Worm (Caenorhabditis elegans) whole organism, late embryonic: ENCODE measurements around the gene srsx-31.

Experiments used
- C08G9.2 ChIP-seq: sonication (generic microtip); optimal IDR thresholded peaks from 2 replicates; lab custom pipeline; 2016; ENCODE audit warnings: mild to moderate bottlenecking, missing genetic modification characterization, moderate library complexity, missing compliant biosample characterization
- F13H6.1 ChIP-seq: sonication (generic microtip); optimal IDR thresholded peaks from 2 replicates; lab custom pipeline; 2016; ENCODE audit warnings: missing genetic modification characterization, missing compliant biosample characterization
- K02D7.2 ChIP-seq: sonication (generic microtip); optimal IDR thresholded peaks from 2 replicates; lab custom pipeline; 2017; ENCODE audit warnings: mild to moderate bottlenecking, missing genetic modification characterization, missing compliant biosample characterization
- K09A11.1 ChIP-seq: sonication (generic microtip); optimal IDR thresholded peaks from 2 replicates; lab custom pipeline; 2017; ENCODE audit warnings: antibody characterized with exemption, mild to moderate bottlenecking, missing genetic modification characterization, missing compliant biosample characterization; ENCODE audit not compliant: insufficient read depth
- T23F11.4 ChIP-seq: fragments of 200-800 bp; sonication (Bioruptor generic); optimal IDR thresholded peaks from 2 replicates; lab custom pipeline; 2018; ENCODE audit warnings: mild to moderate bottlenecking, missing genetic modification characterization, missing compliant biosample characterization
- ama-1 ChIP-seq: fragments of 150-350 bp; optimal IDR thresholded peaks from 2 replicates; lab custom pipeline; 2014
- ceh-14 ChIP-seq: sonication (generic microtip); optimal IDR thresholded peaks from 2 replicates; lab custom pipeline; 2016; ENCODE audit warnings: missing genotype, missing genetic modification characterization, missing compliant biosample characterization
- ceh-18 ChIP-seq: sonication (generic microtip); optimal IDR thresholded peaks from 2 replicates; lab custom pipeline; 2016; ENCODE audit warnings: missing genetic modification characterization, missing compliant biosample characterization
- ceh-19 ChIP-seq: fragments of 200-800 bp; sonication (Bioruptor generic); optimal IDR thresholded peaks from 2 replicates; lab custom pipeline; 2018; ENCODE audit warnings: mild to moderate bottlenecking, missing genetic modification characterization, missing compliant biosample characterization
- ceh-30 ChIP-seq: fragments of 150-350 bp; optimal IDR thresholded peaks from 2 replicates; lab custom pipeline; 2014; ENCODE audit warnings: missing biosample characterization, missing genetic modification characterization
- ceh-31 ChIP-seq: sonication (generic microtip); optimal IDR thresholded peaks from 2 replicates; lab custom pipeline; 2016; ENCODE audit warnings: missing genetic modification characterization, missing compliant biosample characterization
- ceh-34 ChIP-seq: sonication (generic microtip); optimal IDR thresholded peaks from 2 replicates; lab custom pipeline; 2016; ENCODE audit warnings: mild to moderate bottlenecking, missing genetic modification characterization, missing compliant biosample characterization
- ceh-45 ChIP-seq: fragments of 200-800 bp; sonication (Bioruptor generic); IDR thresholded peaks from 2 replicates; pipeline ENCODE4 v1.3.6; 2022; ENCODE audit warnings: missing genetic modification reagents, missing genetic modification characterization, missing compliant biosample characterization
- ceh-48 ChIP-seq: sonication (generic microtip); optimal IDR thresholded peaks from 2 replicates; lab custom pipeline; 2016; ENCODE audit warnings: missing genetic modification characterization, inconsistent platforms, missing compliant biosample characterization
- ceh-9 ChIP-seq: sonication (generic microtip); optimal IDR thresholded peaks from 2 replicates; lab custom pipeline; 2016; ENCODE audit warnings: mild to moderate bottlenecking, missing genetic modification characterization, inconsistent platforms, missing compliant biosample characterization
- dve-1 ChIP-seq: sonication (generic microtip); optimal IDR thresholded peaks from 2 replicates; lab custom pipeline; 2017; ENCODE audit warnings: antibody characterized with exemption, mild to moderate bottlenecking, missing genetic modification characterization, missing compliant biosample characterization
- elt-2 ChIP-seq: sonication (generic microtip); optimal IDR thresholded peaks from 2 replicates; lab custom pipeline; 2016; ENCODE audit warnings: missing genetic modification reagents, missing genetic modification characterization, missing compliant biosample characterization
- elt-4 ChIP-seq: sonication (generic microtip); optimal IDR thresholded peaks from 2 replicates; lab custom pipeline; 2016; ENCODE audit warnings: missing genetic modification characterization, missing compliant biosample characterization
- ets-4 ChIP-seq: sonication (generic microtip); optimal IDR thresholded peaks from 2 replicates; lab custom pipeline; 2016; ENCODE audit warnings: missing genetic modification characterization, missing compliant biosample characterization
- fax-1 ChIP-seq: sonication (generic microtip); optimal IDR thresholded peaks from 2 replicates; lab custom pipeline; 2016; ENCODE audit warnings: missing genotype, missing genetic modification characterization, missing compliant biosample characterization
- fkh-6 ChIP-seq: sonication (generic microtip); optimal IDR thresholded peaks from 2 replicates; lab custom pipeline; 2016; ENCODE audit warnings: missing genetic modification characterization, missing compliant biosample characterization
- gmeb-2 ChIP-seq: sonication (generic microtip); optimal IDR thresholded peaks from 2 replicates; lab custom pipeline; 2016; ENCODE audit warnings: missing genetic modification characterization, inconsistent platforms, missing compliant biosample characterization
- hlh-13 ChIP-seq: fragments of 200-800 bp; sonication (Bioruptor generic); optimal IDR thresholded peaks from 2 replicates; lab custom pipeline; 2018; ENCODE audit warnings: mild to moderate bottlenecking, missing genetic modification characterization, missing compliant biosample characterization
- hlh-15 ChIP-seq: sonication (generic microtip); optimal IDR thresholded peaks from 2 replicates; lab custom pipeline; 2016; ENCODE audit warnings: missing genetic modification characterization, missing compliant biosample characterization
- hlh-6 ChIP-seq: sonication (generic microtip); optimal IDR thresholded peaks from 2 replicates; lab custom pipeline; 2016; ENCODE audit warnings: missing genotype, missing genetic modification characterization, missing compliant biosample characterization
- madf-2 ChIP-seq: sonication (generic microtip); optimal IDR thresholded peaks from 2 replicates; lab custom pipeline; 2017; ENCODE audit warnings: missing genetic modification characterization, missing compliant biosample characterization
- mec-3 ChIP-seq: sonication (generic microtip); optimal IDR thresholded peaks from 2 replicates; lab custom pipeline; 2016; ENCODE audit warnings: borderline replicate concordance, missing genetic modification characterization, missing compliant biosample characterization
- nfya-1 ChIP-seq: sonication (generic microtip); optimal IDR thresholded peaks from 2 replicates; lab custom pipeline; 2017; ENCODE audit warnings: missing genetic modification characterization, mild to moderate bottlenecking, missing compliant biosample characterization, antibody characterized with exemption, moderate library complexity
- odd-2 ChIP-seq: sonication (generic microtip); optimal IDR thresholded peaks from 2 replicates; lab custom pipeline; 2017; ENCODE audit warnings: antibody characterized with exemption, mild to moderate bottlenecking, missing genetic modification characterization, missing compliant biosample characterization
- pag-3 ChIP-seq: sonication (generic microtip); optimal IDR thresholded peaks from 2 replicates; lab custom pipeline; 2016; ENCODE audit warnings: missing compliant biosample characterization, missing genetic modification characterization, borderline replicate concordance
- pha-2 ChIP-seq: sonication (generic microtip); optimal IDR thresholded peaks from 2 replicates; lab custom pipeline; 2017; ENCODE audit warnings: mild to moderate bottlenecking, missing genetic modification characterization, missing compliant biosample characterization
- pha-4 ChIP-seq: fragments of 150-350 bp; optimal IDR thresholded peaks from 2 replicates; lab custom pipeline; 2018; ENCODE audit warnings: missing biosample characterization, missing genetic modification reagents, missing genetic modification characterization
- ref-2 ChIP-seq: sonication (generic microtip); optimal IDR thresholded peaks from 2 replicates; lab custom pipeline; 2016; ENCODE audit warnings: missing genetic modification characterization, missing compliant biosample characterization
- sdc-2 ChIP-seq: sonication (generic microtip); optimal IDR thresholded peaks from 2 replicates; lab custom pipeline; 2016; ENCODE audit warnings: missing genotype, missing genetic modification characterization, missing compliant biosample characterization
- sox-4 ChIP-seq: sonication (generic microtip); optimal IDR thresholded peaks from 2 replicates; lab custom pipeline; 2017; ENCODE audit warnings: mild to moderate bottlenecking, missing genetic modification characterization, inconsistent platforms, missing compliant biosample characterization
- tbx-2 ChIP-seq: sonication (generic microtip); optimal IDR thresholded peaks from 2 replicates; lab custom pipeline; 2016; ENCODE audit warnings: missing genetic modification characterization, missing compliant biosample characterization
- ttx-3 ChIP-seq: sonication (generic microtip); optimal IDR thresholded peaks from 2 replicates; lab custom pipeline; 2016; ENCODE audit warnings: missing genetic modification reagents, missing genetic modification characterization, missing compliant biosample characterization
- unc-42 ChIP-seq: sonication (generic microtip); optimal IDR thresholded peaks from 2 replicates; lab custom pipeline; 2016; ENCODE audit warnings: missing genotype, missing genetic modification characterization, missing compliant biosample characterization
- unc-55 ChIP-seq: sonication (generic microtip); optimal IDR thresholded peaks from 2 replicates; lab custom pipeline; 2017; ENCODE audit warnings: missing biosample characterization, missing genetic modification reagents, missing genetic modification characterization
- zip-5 ChIP-seq: sonication (generic microtip); optimal IDR thresholded peaks from 2 replicates; lab custom pipeline; 2016; ENCODE audit warnings: missing genetic modification characterization, missing compliant biosample characterization

Gene srsx-31

ce11 chrV:11250735-11251134, 4.1 kb downstream of the srsx-31 start, which contains the start of gene T19B10.12:
T19B10.12 (plus strand) TSS chrV:11251035.
- TF ChIP-seq C08G9.2 (tag; lab: Kevin White, UChicago) (no peak), zip-5 (tag; lab: Kevin White, UChicago) (no peak), T23F11.4 (no peak), unc-55 (no peak), ceh-18 (tag; lab: Kevin White, UChicago) (no peak), ceh-14 (tag; lab: Kevin White, UChicago) (no peak), K02D7.2 (tag; lab: Kevin White, UChicago) (no peak), hlh-13 (no peak), ttx-3 (tag; lab: Kevin White, UChicago) (no peak), pag-3 (tag; lab: Kevin White, UChicago) (no peak), ceh-31 (tag; lab: Kevin White, UChicago) (no peak)

DNA sequence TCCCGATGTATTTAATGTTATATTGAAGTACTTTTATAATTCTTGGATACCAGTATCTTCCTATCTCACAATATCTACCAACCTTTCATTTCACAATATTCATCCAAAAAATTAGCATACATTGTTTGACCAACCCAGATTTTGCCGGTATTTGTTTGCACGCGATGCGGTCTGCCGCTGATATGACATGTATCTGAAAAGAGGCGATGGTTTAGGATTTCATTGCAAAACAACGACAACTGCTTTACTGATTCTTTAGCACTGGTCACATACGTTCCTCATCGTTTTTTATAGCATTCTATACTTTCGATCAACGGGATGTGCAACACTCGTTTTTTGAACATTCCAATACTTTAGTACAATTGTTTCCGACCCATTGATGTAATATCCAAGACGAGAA, 7.0 kb downstream of the srsx-31 start, which contains the start of gene mam-4:
Gene mam-4 (plus strand): TSS at position 301 of the 400 bp plus-strand sequence.
- TF ChIP-seq fkh-6 (no peak), odd-2 (tag; lab: Kevin White, UChicago) (no peak)
- TF ChIP-seq, all 69 proteins: peak for 0

DNA sequence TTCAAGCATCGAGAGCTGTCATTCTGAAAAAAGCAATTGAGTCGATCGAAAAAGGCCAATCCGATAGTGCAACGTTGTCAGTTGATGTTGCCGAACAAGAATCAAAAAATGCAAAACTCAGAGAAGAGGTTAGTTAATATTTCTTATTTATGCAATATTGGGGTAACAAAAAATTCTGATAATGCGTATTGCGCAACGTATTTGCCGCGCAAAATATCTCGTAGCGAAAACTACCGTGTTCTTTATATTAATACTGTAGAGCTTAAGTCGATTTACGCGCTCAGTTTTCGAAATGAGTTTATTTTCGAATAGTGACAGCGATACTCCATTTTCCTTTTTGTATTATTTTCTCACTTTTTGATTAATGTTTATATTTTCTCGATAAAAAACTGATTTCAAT, 9.9 kb downstream of the srsx-31 start:
- TF ChIP-seq fkh-6 (no peak), hlh-13 (no peak)

DNA sequence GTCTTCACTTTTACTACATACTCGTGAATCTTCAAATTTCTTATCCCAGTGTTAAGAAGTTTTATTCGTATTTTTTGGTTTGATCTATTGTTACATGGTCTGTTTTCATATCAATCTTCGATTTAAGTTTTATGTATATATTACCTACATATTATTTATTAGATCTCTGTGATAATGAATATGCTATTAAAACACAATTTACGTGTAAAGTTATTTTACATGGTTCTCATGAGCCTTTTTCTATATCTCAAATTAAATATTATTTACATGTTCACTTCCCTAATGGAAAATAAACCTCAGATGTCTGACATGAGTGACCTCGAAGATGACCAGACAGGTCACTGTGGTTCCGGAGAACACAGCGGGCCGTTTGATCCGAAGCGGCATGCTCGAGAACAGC, 10.3 kb downstream of the srsx-31 start, which contains the start of gene mxl-1:
Gene mxl-1 (plus strand): TSS at position 301 of the 400 bp plus-strand sequence.
- no peak for TF ChIP-seq madf-2
- TF ChIP-seq hlh-15 (tag; lab: Kevin White, UChicago), result no peak
- TF ChIP-seq unc-55, result no peak
- TF ChIP-seq T23F11.4, result no peak
- no peak for TF ChIP-seq elt-2 (tag; lab: Kevin White, UChicago)

DNA sequence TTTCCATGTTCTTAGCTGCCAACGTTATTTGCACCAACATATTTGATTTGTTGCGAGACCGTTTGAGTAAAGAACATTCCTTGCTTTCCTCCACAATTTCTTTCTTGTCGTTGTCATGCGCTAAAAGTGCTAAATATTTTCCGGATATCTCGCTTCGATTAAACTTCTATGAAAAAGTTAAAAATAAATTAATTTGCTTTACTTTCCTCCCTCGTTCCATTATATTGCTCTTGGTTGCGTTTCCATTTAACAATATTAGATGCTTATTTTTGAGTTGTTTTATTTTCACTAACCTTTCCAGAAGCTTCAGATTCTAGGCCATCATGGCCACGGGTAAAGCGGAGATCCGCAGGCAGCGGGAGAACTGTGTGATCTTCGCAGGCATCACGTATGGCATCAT, 13.3 kb downstream of the srsx-31 start, which contains the start of gene pgap-1:
Gene pgap-1 (plus strand): TSS at position 301 of the 400 bp plus-strand sequence.
- TF ChIP-seq ceh-14 (tag; lab: Kevin White, UChicago), result no peak
- TF ChIP-seq ceh-31 (tag; lab: Kevin White, UChicago), result no peak
- TF ChIP-seq ceh-48 (tag; lab: Kevin White, UChicago), result no peak

ce11 chrV:11239187-11239725, 15.6 kb downstream of the srsx-31 start, which contains the start of the genes dvc-1 and ima-1:
dvc-1 (minus strand) TSS chrV:11239331.
ima-1 (plus strand) TSS chrV:11239675.
- TF ChIP-seq elt-4 (tag; lab: Kevin White, UChicago), result no peak
- peak; percentile 75 for TF ChIP-seq nfya-1 (tag; lab: Kevin White, UChicago)
- TF ChIP-seq T23F11.4, result peak; percentile 22
- peak; percentile 87 for TF ChIP-seq ceh-34 (tag; lab: Kevin White, UChicago)
- peak; percentile 62 for TF ChIP-seq K02D7.2 (tag; lab: Kevin White, UChicago)
- TF ChIP-seq hlh-6, result peak; percentile 81
- TF ChIP-seq gmeb-2 (tag; lab: Kevin White, UChicago), result peak; percentile 63
- peak; percentile 68 for TF ChIP-seq zip-5 (tag; lab: Kevin White, UChicago)
- TF ChIP-seq mec-3 (tag; lab: Kevin White, UChicago), result no peak
- 0 out of 2 replicates have a peak, but pooled peaks have one; percentile 51 for TF ChIP-seq ceh-45 (GFP tag; lab: Robert Waterston, UW)
- peak; percentile 66 for TF ChIP-seq fax-1 (tag; lab: Kevin White, UChicago)
- TF ChIP-seq ets-4, result peak; percentile 23
- TF ChIP-seq ceh-9, result no peak
- no peak for TF ChIP-seq pha-2
- peak; percentile 65 for TF ChIP-seq sox-4 (tag; lab: Kevin White, UChicago)
- TF ChIP-seq unc-42 (tag; lab: Kevin White, UChicago), result peak; percentile 28
- TF ChIP-seq dve-1 (tag; lab: Kevin White, UChicago), result peak; percentile 41
- no peak for TF ChIP-seq unc-55
- peak; percentile 70 for TF ChIP-seq odd-2 (tag; lab: Kevin White, UChicago)
- peak; percentile 75 for TF ChIP-seq ttx-3 (tag; lab: Kevin White, UChicago)
- no peak for TF ChIP-seq ama-1
- TF ChIP-seq pha-4, result no peak
- peak; percentile 66 for TF ChIP-seq ceh-19 (GFP tag; lab: Kevin White, UChicago)
- no peak for TF ChIP-seq ceh-30 (tag; lab: Kevin White, UChicago)
- peak; percentile 72 for TF ChIP-seq K09A11.1 (tag; lab: Kevin White, UChicago)
- TF ChIP-seq F13H6.1 (tag; lab: Kevin White, UChicago), result peak; percentile 76
- peak; percentile 69 for TF ChIP-seq C08G9.2 (tag; lab: Kevin White, UChicago)
- TF ChIP-seq ref-2 (tag; lab: Kevin White, UChicago), result peak; percentile 65
- TF ChIP-seq tbx-2, result peak; percentile 77
- no peak for TF ChIP-seq pag-3 (tag; lab: Kevin White, UChicago)
- TF ChIP-seq sdc-2, result peak; percentile 53
